Worm (Caenorhabditis elegans) whole organism, L4 larva: Measurements from ENCODE around the gene zmp-5.

Experiments
- F10B5.3 ChIP-seq: sonication (generic microtip); optimal IDR thresholded peaks from 2 replicates; lab custom pipeline; 2016; ENCODE audit warnings: mild to moderate bottlenecking, missing genetic modification characterization, missing compliant biosample characterization
- F37D6.2 ChIP-seq: sonication (generic microtip); optimal IDR thresholded peaks from 2 replicates; lab custom pipeline; 2016; ENCODE audit warnings: mild to moderate bottlenecking, missing genetic modification characterization, missing compliant biosample characterization
- Y48G9A.11 ChIP-seq: fragments of 200-800 bp; sonication (Bioruptor generic); IDR thresholded peaks from 2 replicates; pipeline ENCODE4 v1.3.6; 2022; ENCODE audit warnings: missing genetic modification reagents, missing genetic modification characterization, missing compliant biosample characterization
- ZK546.5 ChIP-seq, 2 experiments: sonication (generic microtip); optimal IDR thresholded peaks; 2 replicates each; lab custom pipeline; 2017; ENCODE audit warnings: missing biosample characterization in 2 of 2, missing genetic modification characterization in 2 of 2
- aha-1 ChIP-seq: fragments of 150-350 bp; peaks from one replicate; lab custom pipeline; 2014; ENCODE audit warnings: missing biosample characterization, missing genetic modification characterization
- attf-4 ChIP-seq: sonication (generic microtip); optimal IDR thresholded peaks from 3 replicates; lab custom pipeline; 2017; ENCODE audit warnings: missing biosample characterization, missing genetic modification characterization
- ceh-20 ChIP-seq: fragments of 200-800 bp; sonication (Bioruptor generic); IDR thresholded peaks from 2 replicates; pipeline ENCODE4 v1.3.6; 2022; ENCODE audit warnings: missing genetic modification reagents, missing genetic modification characterization, missing compliant biosample characterization
- ces-1 ChIP-seq: fragments of 150-350 bp; sonication (generic microtip); optimal IDR thresholded peaks from 4 replicates; lab custom pipeline; 2014; ENCODE audit warnings: missing biosample characterization, missing genetic modification reagents, missing genetic modification characterization
- daf-19 ChIP-seq: fragments of 200-800 bp; sonication (Bioruptor generic); conservative IDR thresholded peaks from 2 replicates; pipeline ENCODE4 v1.3.6; 2022; ENCODE audit warnings: missing genetic modification characterization, missing compliant biosample characterization
- daf-8 ChIP-seq: fragments of 200-800 bp; sonication (Bioruptor generic); IDR thresholded peaks from 2 replicates; pipeline ENCODE4 v1.3.6; 2022; ENCODE audit warnings: missing genetic modification characterization, missing compliant biosample characterization
- egl-27 ChIP-seq: sonication (generic microtip); optimal IDR thresholded peaks from 3 replicates; lab custom pipeline; 2017; ENCODE audit warnings: missing biosample characterization, missing genetic modification reagents, missing genetic modification characterization
- egl-43 ChIP-seq: fragments of 200-800 bp; sonication (Bioruptor generic); IDR thresholded peaks from 2 replicates; pipeline ENCODE4 v1.3.6; 2022; ENCODE audit warnings: missing genetic modification reagents, missing genetic modification characterization, missing compliant biosample characterization
- fos-1 ChIP-seq: fragments of 150-350 bp; optimal IDR thresholded peaks from 2 replicates; lab custom pipeline; 2014; ENCODE audit warnings: missing biosample characterization, missing genetic modification characterization
- gei-8 ChIP-seq: fragments of 200-800 bp; sonication (Bioruptor generic); optimal IDR thresholded peaks from 2 replicates; lab custom pipeline; 2018; ENCODE audit warnings: mild to moderate bottlenecking, missing genetic modification characterization, missing compliant biosample characterization
- hmg-1.1 ChIP-seq: fragments of 200-800 bp; sonication (Bioruptor generic); IDR thresholded peaks from 2 replicates; pipeline ENCODE4 v1.3.6; 2022; ENCODE audit warnings: missing genetic modification reagents, missing genetic modification characterization, missing compliant biosample characterization
- lim-7 ChIP-seq: fragments of 200-800 bp; sonication (Bioruptor generic); IDR thresholded peaks from 2 replicates; pipeline ENCODE4 v1.3.6; 2022; ENCODE audit warnings: missing genetic modification characterization, missing compliant biosample characterization
- lsy-2 ChIP-seq, 2 experiments: fragments of 150-350 bp in 1 of 2; sonication (generic microtip) in 1 of 2; optimal IDR thresholded peaks; 2 replicates each; lab custom pipeline; 2014 to 2017; ENCODE audit warnings: missing biosample characterization in 2 of 2, missing genetic modification characterization in 2 of 2
- mep-1 ChIP-seq: fragments of 150-350 bp; sonication (generic microtip); optimal IDR thresholded peaks from 3 replicates; lab custom pipeline; 2014; ENCODE audit warnings: missing biosample characterization, missing genetic modification characterization
- nhr-25 ChIP-seq: sonication (generic microtip); optimal IDR thresholded peaks from 2 replicates; lab custom pipeline; 2017; ENCODE audit warnings: missing genetic modification characterization, mild to moderate bottlenecking, missing compliant biosample characterization, antibody characterized with exemption, moderate library complexity, borderline replicate concordance; ENCODE audit not compliant: insufficient read depth
- nhr-42 ChIP-seq: fragments of 200-800 bp; sonication (Bioruptor generic); IDR thresholded peaks from 2 replicates; pipeline ENCODE4 v1.3.6; 2022; ENCODE audit warnings: missing genetic modification characterization, missing compliant biosample characterization
- nhr-48 ChIP-seq: sonication (generic microtip); optimal IDR thresholded peaks from 2 replicates; lab custom pipeline; 2016; ENCODE audit warnings: mild to moderate bottlenecking, missing genetic modification characterization, missing compliant biosample characterization
- nhr-76 ChIP-seq: fragments of 150-350 bp; optimal IDR thresholded peaks from 2 replicates; lab custom pipeline; 2014; ENCODE audit warnings: missing biosample characterization, missing genetic modification characterization
- pha-4 ChIP-seq, 2 experiments: fragments of 150-350 bp in 1 of 2; fragments of 200-800 bp in 1 of 2; sonication (Bioruptor generic) in 1 of 2; IDR thresholded peaks in 1 of 2; optimal IDR thresholded peaks in 1 of 2; 2 replicates each; pipeline versions ENCODE4 v1.3.6 to Lab custom; 2014 to 2022; ENCODE audit warnings: missing genetic modification characterization in 2 of 2, missing genetic modification reagents in 2 of 2, missing biosample characterization in 1 of 2, missing compliant biosample characterization in 1 of 2
- rbr-2 ChIP-seq: sonication (generic microtip); optimal IDR thresholded peaks from 2 replicates; lab custom pipeline; 2016; ENCODE audit warnings: missing genotype, missing genetic modification characterization, missing compliant biosample characterization
- set-16 ChIP-seq: fragments of 200-800 bp; sonication (Bioruptor generic); IDR thresholded peaks from 2 replicates; pipeline ENCODE4 v1.3.6; 2022; ENCODE audit warnings: missing genetic modification reagents, missing genetic modification characterization, missing compliant biosample characterization
- snpc-4 ChIP-seq: fragments of 150-350 bp; optimal IDR thresholded peaks from 2 replicates; lab custom pipeline; 2014; ENCODE audit warnings: missing biosample characterization, missing genetic modification characterization
- spr-3 ChIP-seq: fragments of 200-800 bp; sonication (Bioruptor generic); optimal IDR thresholded peaks from 2 replicates; lab custom pipeline; 2018; ENCODE audit warnings: mild to moderate bottlenecking, missing genetic modification characterization, missing compliant biosample characterization
- unc-39 ChIP-seq: sonication (generic microtip); optimal IDR thresholded peaks from 2 replicates; lab custom pipeline; 2017; ENCODE audit warnings: missing biosample characterization, missing genetic modification characterization

Gene zmp-5

DNA sequence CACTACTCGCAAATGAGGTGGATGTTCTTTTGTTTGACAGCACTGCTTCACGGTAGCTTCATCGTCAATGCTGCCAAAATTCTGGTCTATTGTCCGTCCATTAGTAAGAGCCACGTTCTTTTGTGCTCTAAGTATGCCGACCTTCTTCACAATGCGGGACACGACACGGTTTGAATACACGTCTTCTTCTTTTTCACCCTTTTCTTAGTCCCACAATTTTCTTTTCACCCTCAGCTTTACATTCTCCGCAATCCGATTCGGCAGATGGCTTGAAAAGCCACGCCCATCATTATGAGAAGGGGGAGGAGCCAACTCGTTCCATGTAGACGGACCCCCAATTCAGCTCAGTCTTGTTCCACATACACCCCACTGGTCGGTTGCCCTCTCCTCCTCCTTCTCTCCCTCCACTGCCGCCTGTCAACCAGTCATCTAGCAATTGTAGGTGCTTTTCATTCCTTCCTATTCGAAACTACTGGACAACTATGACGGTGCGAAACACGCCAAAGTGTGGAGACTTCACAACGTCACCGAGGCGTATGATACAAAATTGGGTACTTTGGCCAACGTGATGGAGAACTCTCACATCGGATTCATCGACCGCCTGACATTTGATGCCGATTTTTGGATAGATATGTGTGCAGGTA lies 44.9 kb downstream of the zmp-5 start (continued):
- TF ChIP-seq ceh-20 (GFP tag; lab: Robert Waterston, UW) (no peak), F10B5.3 (tag; lab: Kevin White, UChicago) (no peak), gei-8 (GFP tag; lab: Kevin White, UChicago) (no peak), mep-1 (tag; lab: Kevin White, UChicago) (peak; percentile 39)

DNA sequence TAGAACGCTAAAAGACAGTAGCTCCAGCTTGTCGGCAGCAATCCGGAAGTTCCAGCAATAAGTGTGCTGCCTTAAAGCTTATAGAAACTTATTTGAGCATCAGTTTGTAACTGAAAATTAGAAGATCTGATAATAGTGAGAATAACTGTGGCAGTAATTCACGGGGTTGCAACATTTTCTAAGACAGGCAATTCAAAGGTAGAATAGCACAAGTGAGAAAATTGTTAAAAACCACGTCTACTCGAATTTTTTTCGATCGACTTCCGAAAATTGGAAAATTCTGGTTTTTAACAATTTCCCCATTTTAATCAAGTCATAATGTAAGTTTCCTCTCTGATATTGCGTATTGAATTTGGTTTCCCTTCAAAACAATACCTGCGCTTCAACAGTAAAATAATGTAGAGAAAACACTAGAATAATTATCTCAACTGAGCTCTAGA lies 46.3 kb downstream of the zmp-5 start:
- TF ChIP-seq aha-1 (tag; lab: Kevin White, UChicago) (peak; percentile 66), lsy-2 (tag; optimal IDR thresholded peaks at IDR 0.05; lab: Kevin White, UChicago) (peak in 1 of 2 experiments; percentile 0), F37D6.2 (tag; lab: Kevin White, UChicago) (peak; percentile 48), spr-3 (no peak), egl-43 (GFP tag; lab: Robert Waterston, UW) (no peak), snpc-4 (tag; lab: Kevin White, UChicago) (no peak), ZK546.5 (tag; optimal IDR thresholded peaks at IDR 0.05; lab: Kevin White, UChicago) (peak in 1 of 2 experiments; percentile 24), nhr-42 (0 out of 2 replicates have a peak, but pooled peaks have one; percentile 45), nhr-48 (tag; lab: Kevin White, UChicago) (no peak), rbr-2 (peak; percentile 3)

DNA sequence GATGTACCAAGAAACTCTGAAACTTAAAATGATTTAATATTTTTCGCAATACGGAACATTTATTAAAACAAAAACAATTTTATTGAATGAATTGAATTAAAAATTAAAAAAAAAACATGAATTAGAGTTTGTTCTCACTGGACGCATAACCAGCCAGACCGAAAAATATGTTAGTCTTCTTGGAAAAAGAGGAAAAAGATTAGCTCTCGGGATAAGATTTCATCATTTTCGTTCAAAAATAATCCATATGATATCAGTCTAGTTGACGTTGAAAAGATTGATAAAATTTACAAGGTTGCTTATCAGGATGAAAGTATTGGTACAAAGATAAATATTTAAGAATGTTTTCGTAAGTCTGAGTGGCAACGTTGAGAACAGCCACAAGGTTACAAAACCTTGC lies 53.5 kb downstream of the zmp-5 start, which contains the start of gene nhr-26:
Gene nhr-26 (minus strand): TSS at position 10 of the 400 bp plus-strand sequence.
- TF ChIP-seq ceh-20 (GFP tag; lab: Robert Waterston, UW) (no peak), Y48G9A.11 (GFP tag; lab: Robert Waterston, UW) (no peak), set-16 (no peak), ces-1 (no peak), nhr-76 (tag; lab: Kevin White, UChicago) (no peak), egl-27 (no peak), ZK546.5 (tag; optimal IDR thresholded peaks at IDR 0.05; lab: Kevin White, UChicago) (no peak), lim-7 (GFP tag; lab: Robert Waterston, UW) (no peak), nhr-25 (tag; lab: Kevin White, UChicago) (no peak), unc-39 (tag; lab: Kevin White, UChicago) (no peak), daf-8 (GFP tag; lab: Robert Waterston, UW) (no peak), fos-1 (tag; lab: Kevin White, UChicago) (no peak), egl-43 (GFP tag; lab: Robert Waterston, UW) (no peak), pha-4 (GFP tag; IDR thresholded peaks at IDR 0.05; lab: Robert Waterston, UW) (no peak), pha-4 (tag; optimal IDR thresholded peaks at IDR 0.05; lab: Kevin White, UChicago) (no peak), hmg-1.1 (GFP tag; lab: Robert Waterston, UW) (no peak), daf-19 (GFP tag; lab: Robert Waterston, UW) (no peak), nhr-48 (tag; lab: Kevin White, UChicago) (no peak), attf-4 (tag; lab: Kevin White, UChicago) (no peak)
